Worm (Caenorhabditis elegans): Measurements from ENCODE around the gene F40G12.4.

- TF ChIP-seq Y116A8C.19 (tag; optimal IDR thresholded peaks at IDR 0.05; ENCODE audit: borderline replicate concordance) = no peak
- TF ChIP-seq nhr-71 (tag; optimal IDR thresholded peaks at IDR 0.05) = no peak
- no peak for TF ChIP-seq lsy-2 (tag; optimal IDR thresholded peaks at IDR 0.05)
- TF ChIP-seq ztf-11 (tag; optimal IDR thresholded peaks at IDR 0.05) = no peak
- no peak for TF ChIP-seq lir-3 (tag; optimal IDR thresholded peaks at IDR 0.05; ENCODE audit: poor library complexity)
Observed at ce11 chrV:14289363-14289762, 20.8 kb upstream of the F40G12.4 start, which contains the start of gene F14D7.1.
